Fruit fly (Drosophila melanogaster) whole organism, embryonic: ENCODE data around the gene dmrt11E.

Experiments
- Aef1 ChIP-seq: fragments of 200-800 bp; sonication (Bioruptor generic); IDR thresholded peaks from 3 replicates; pipeline ENCODE4 v1.3.6; 2022; ENCODE audit warnings: missing biosample characterization, missing genetic modification characterization
- B-H1 ChIP-seq: fragments of 200-800 bp; sonication (Bioruptor generic); IDR thresholded peaks from 3 replicates; pipeline ENCODE4 v1.3.6; 2022; ENCODE audit warnings: missing biosample characterization, missing genetic modification characterization
- CG10543 ChIP-seq: fragments of 200-800 bp; sonication (Bioruptor generic); optimal IDR thresholded peaks from 3 replicates; lab custom pipeline; 2017; ENCODE audit warnings: missing biosample characterization, mild to moderate bottlenecking, missing genetic modification characterization, moderate library complexity
- CG10654 ChIP-seq: fragments of 200-800 bp; sonication (Bioruptor generic); optimal IDR thresholded peaks from 2 replicates; lab custom pipeline; 2016; ENCODE audit warnings: missing biosample characterization, missing genetic modification characterization
- CG11398 ChIP-seq: fragments of 200-800 bp; sonication (Bioruptor generic); optimal IDR thresholded peaks from 2 replicates; lab custom pipeline; 2016; ENCODE audit warnings: missing biosample characterization, missing genetic modification characterization
- CG13296 ChIP-seq: fragments of 200-800 bp; sonication (Bioruptor generic); optimal IDR thresholded peaks from 3 replicates; lab custom pipeline; 2018; ENCODE audit warnings: missing biosample characterization, mild to moderate bottlenecking, missing genetic modification characterization
- CG13894 ChIP-seq: fragments of 200-800 bp; sonication (Bioruptor generic); optimal IDR thresholded peaks from 3 replicates; lab custom pipeline; 2018; ENCODE audit warnings: missing biosample characterization, mild to moderate bottlenecking, missing genetic modification characterization, moderate library complexity
- CG16863 ChIP-seq: fragments of 200-800 bp; sonication (Bioruptor generic); optimal IDR thresholded peaks from 3 replicates; lab custom pipeline; 2016; ENCODE audit warnings: missing biosample characterization, missing genetic modification characterization
- CG17359 ChIP-seq: fragments of 200-800 bp; sonication (Bioruptor generic); optimal IDR thresholded peaks from 3 replicates; lab custom pipeline; 2018; ENCODE audit warnings: missing biosample characterization, mild to moderate bottlenecking, missing genetic modification characterization, moderate library complexity
- CG17361 ChIP-seq: fragments of 200-800 bp; sonication (Bioruptor generic); IDR thresholded peaks from 3 replicates; pipeline ENCODE4 v1.3.6; 2022; ENCODE audit warnings: missing biosample characterization, missing genetic modification characterization
- CG2202 ChIP-seq: fragments of 200-800 bp; sonication (Bioruptor generic); optimal IDR thresholded peaks from 2 replicates; lab custom pipeline; 2018; ENCODE audit warnings: missing biosample characterization, mild to moderate bottlenecking, missing genetic modification characterization
- CG31388 ChIP-seq: fragments of 200-800 bp; sonication (Bioruptor generic); optimal IDR thresholded peaks from 2 replicates; lab custom pipeline; 2016; ENCODE audit warnings: missing biosample characterization, missing genetic modification characterization
- CG4404 ChIP-seq: fragments of 200-800 bp; sonication (Bioruptor generic); IDR thresholded peaks from 2 replicates; pipeline ENCODE4 v1.3.6; 2022; ENCODE audit warnings: missing biosample characterization, missing genetic modification characterization
- CG4730 ChIP-seq: fragments of 200-800 bp; sonication (Bioruptor generic); IDR thresholded peaks from 2 replicates; pipeline ENCODE4 v1.3.6; 2022; ENCODE audit warnings: missing biosample characterization, missing genetic modification characterization
- CG6654 ChIP-seq: fragments of 200-800 bp; sonication (Bioruptor generic); optimal IDR thresholded peaks from 2 replicates; lab custom pipeline; 2017; ENCODE audit warnings: missing biosample characterization, mild to moderate bottlenecking, missing genetic modification characterization
- CG7786 ChIP-seq: fragments of 200-800 bp; sonication (Bioruptor generic); optimal IDR thresholded peaks from 2 replicates; lab custom pipeline; 2016; ENCODE audit warnings: missing biosample characterization, missing genetic modification characterization
- CG7928 ChIP-seq: fragments of 200-800 bp; sonication (Bioruptor generic); optimal IDR thresholded peaks from 2 replicates; lab custom pipeline; 2017; ENCODE audit warnings: missing biosample characterization, mild to moderate bottlenecking, missing genetic modification characterization
- CG7987 ChIP-seq: fragments of 200-800 bp; sonication (Bioruptor generic); optimal IDR thresholded peaks from 2 replicates; lab custom pipeline; 2018; ENCODE audit warnings: missing biosample characterization, mild to moderate bottlenecking, missing genetic modification characterization, moderate library complexity
- CG8944 ChIP-seq: fragments of 200-800 bp; sonication (Bioruptor generic); optimal IDR thresholded peaks from 3 replicates; lab custom pipeline; 2016; ENCODE audit warnings: missing biosample characterization, missing genetic modification characterization
- CG9215 ChIP-seq: fragments of 200-800 bp; sonication (Bioruptor generic); IDR thresholded peaks from 2 replicates; pipeline ENCODE4 v1.3.6; 2022; ENCODE audit warnings: missing biosample characterization, missing genetic modification characterization
- Chrac-16 ChIP-seq: fragments of 200-800 bp; sonication (Bioruptor generic); optimal IDR thresholded peaks from 3 replicates; lab custom pipeline; 2016; ENCODE audit warnings: missing biosample characterization, missing genetic modification characterization
- CrebB ChIP-seq: fragments of 200-800 bp; sonication (Bioruptor generic); optimal IDR thresholded peaks from 3 replicates; lab custom pipeline; 2018; ENCODE audit warnings: missing biosample characterization, mild to moderate bottlenecking, missing genetic modification characterization
- Drgx ChIP-seq: fragments of 200-800 bp; sonication (Bioruptor generic); IDR thresholded peaks from 2 replicates; pipeline ENCODE4 v1.3.6; 2022; ENCODE audit warnings: missing biosample characterization, missing genetic modification characterization
- Eip74EF ChIP-seq, 2 experiments: fragments of 200-800 bp in 1 of 2; fragments of >200 bp in 1 of 2; sonication (Bioruptor generic) in 1 of 2; optimal IDR thresholded peaks; 2 replicates each; lab custom pipeline; 2017 to 2019; ENCODE audit warnings: missing biosample characterization in 2 of 2, missing genetic modification characterization in 2 of 2, mild to moderate bottlenecking in 1 of 2, moderate library complexity in 1 of 2
- Gug ChIP-seq: fragments of 200-800 bp; sonication (Bioruptor generic); IDR thresholded peaks from 4 replicates; pipeline ENCODE4 v1.3.6; 2022; ENCODE audit warnings: missing biosample characterization, missing genetic modification characterization
- HmgD ChIP-seq: fragments of 200-800 bp; sonication (Bioruptor generic); optimal IDR thresholded peaks from 3 replicates; lab custom pipeline; 2016; ENCODE audit warnings: missing biosample characterization, missing genetic modification characterization
- Max ChIP-seq: fragments of 200-800 bp; sonication (Bioruptor generic); optimal IDR thresholded peaks from 2 replicates; lab custom pipeline; 2016; ENCODE audit warnings: missing biosample characterization, mild to moderate bottlenecking, missing genetic modification characterization
- Mrtf ChIP-seq: fragments of 200-800 bp; sonication (Bioruptor generic); IDR thresholded peaks from 3 replicates; pipeline ENCODE4 v1.3.6; 2022; ENCODE audit warnings: missing biosample characterization, missing genetic modification characterization
- Ptx1 ChIP-seq: fragments of 200-800 bp; sonication (Bioruptor generic); IDR thresholded peaks from 2 replicates; pipeline ENCODE4 v1.3.6; 2022; ENCODE audit warnings: missing biosample characterization, missing genetic modification characterization
- Rfx ChIP-seq: fragments of 200-800 bp; sonication (Bioruptor generic); IDR thresholded peaks from 2 replicates; pipeline ENCODE4 v1.3.6; 2022; ENCODE audit warnings: missing biosample characterization, missing genetic modification characterization
- ab ChIP-seq: fragments of 200-800 bp; sonication (Bioruptor generic); optimal IDR thresholded peaks from 2 replicates; lab custom pipeline; 2016; ENCODE audit warnings: missing biosample characterization, missing genetic modification characterization
- aop ChIP-seq: fragments of 200-800 bp; sonication (Bioruptor generic); IDR thresholded peaks from 2 replicates; pipeline ENCODE4 v1.3.6; 2022; ENCODE audit warnings: missing biosample characterization, missing genetic modification characterization
- caup ChIP-seq: fragments of 200-800 bp; sonication (Bioruptor generic); optimal IDR thresholded peaks from 3 replicates; lab custom pipeline; 2017; ENCODE audit warnings: missing biosample characterization, mild to moderate bottlenecking, missing genetic modification characterization, moderate library complexity; ENCODE audit not compliant: severe bottlenecking
- cg ChIP-seq: fragments of 200-800 bp; sonication (Bioruptor generic); optimal IDR thresholded peaks from 3 replicates; lab custom pipeline; 2019; ENCODE audit warnings: missing biosample characterization, mild to moderate bottlenecking, missing genetic modification characterization, moderate library complexity
- chm ChIP-seq: fragments of 200-800 bp; sonication (Bioruptor generic); IDR thresholded peaks from 2 replicates; pipeline ENCODE4 v1.3.6; 2022; ENCODE audit warnings: missing biosample characterization, missing genetic modification characterization
- chn ChIP-seq: fragments of 200-800 bp; sonication (Bioruptor generic); optimal IDR thresholded peaks from 2 replicates; lab custom pipeline; 2016; ENCODE audit warnings: missing biosample characterization, missing genetic modification characterization
- en ChIP-seq: fragments of 200-800 bp; sonication (Bioruptor generic); optimal IDR thresholded peaks from 2 replicates; lab custom pipeline; 2016; ENCODE audit warnings: missing biosample characterization, missing genetic modification characterization
- grau ChIP-seq: fragments of 200-800 bp; optimal IDR thresholded peaks from 3 replicates; lab custom pipeline; 2019; ENCODE audit warnings: missing biosample characterization, mild to moderate bottlenecking, missing genetic modification characterization, moderate library complexity
- grn ChIP-seq: fragments of 200-800 bp; sonication (Bioruptor generic); optimal IDR thresholded peaks from 3 replicates; lab custom pipeline; 2017; ENCODE audit warnings: missing biosample characterization, missing genetic modification characterization
- gsb ChIP-seq: fragments of 200-800 bp; sonication (Bioruptor generic); IDR thresholded peaks from 2 replicates; pipeline ENCODE4 v1.3.6; 2022; ENCODE audit warnings: missing biosample characterization, missing genetic modification characterization
- her ChIP-seq: fragments of 200-800 bp; sonication (Bioruptor generic); optimal IDR thresholded peaks from 2 replicates; lab custom pipeline; 2016; ENCODE audit warnings: missing biosample characterization, missing genetic modification characterization
- kni ChIP-seq: fragments of 200-800 bp; sonication (Bioruptor generic); optimal IDR thresholded peaks from 3 replicates; lab custom pipeline; 2017; ENCODE audit warnings: mild to moderate bottlenecking, missing biosample characterization, missing genetic modification reagents, missing genetic modification characterization
- lbe ChIP-seq: fragments of 200-800 bp; sonication (Bioruptor generic); optimal IDR thresholded peaks from 2 replicates; lab custom pipeline; 2016; ENCODE audit warnings: missing biosample characterization, mild to moderate bottlenecking, missing genetic modification characterization
- mirr ChIP-seq: fragments of 200-800 bp; sonication (Bioruptor generic); optimal IDR thresholded peaks from 3 replicates; lab custom pipeline; 2018; ENCODE audit warnings: missing biosample characterization, mild to moderate bottlenecking, missing genetic modification characterization
- pita ChIP-seq: fragments of 200-800 bp; sonication (Bioruptor generic); optimal IDR thresholded peaks from 2 replicates; lab custom pipeline; 2017; ENCODE audit warnings: missing biosample characterization, mild to moderate bottlenecking, missing genetic modification characterization
- prd ChIP-seq, 3 experiments: fragments of >200 bp in 2 of 3; fragments of 200-800 bp in 1 of 3; sonication (Bioruptor generic) in 1 of 3; optimal IDR thresholded peaks in 2 of 3; IDR thresholded peaks in 1 of 3; 2 replicates in 2 of 3; 3 replicates in 1 of 3; pipeline versions ENCODE4 v1.3.6 to Lab custom; 2017 to 2022; ENCODE audit warnings: missing biosample characterization in 1 of 3, missing genetic modification characterization in 1 of 3
- pum ChIP-seq: fragments of 200-800 bp; sonication (Bioruptor generic); optimal IDR thresholded peaks from 2 replicates; lab custom pipeline; 2016; ENCODE audit warnings: missing biosample characterization, missing genetic modification characterization
- sr ChIP-seq: fragments of 200-800 bp; sonication (Bioruptor generic); IDR thresholded peaks from 3 replicates; pipeline ENCODE4 v1.3.6; 2022; ENCODE audit warnings: missing biosample characterization, missing genetic modification characterization
- vfl ChIP-seq: fragments of 200-800 bp; sonication (Bioruptor generic); optimal IDR thresholded peaks from 2 replicates; lab custom pipeline; 2016; ENCODE audit warnings: missing biosample characterization, missing genetic modification characterization
- zen2 ChIP-seq: fragments of 200-800 bp; sonication (Bioruptor generic); IDR thresholded peaks from 3 replicates; pipeline ENCODE4 v1.3.6; 2022; ENCODE audit warnings: missing biosample characterization, missing genetic modification characterization; ENCODE audit not compliant: partially characterized antibody
- zfh2 ChIP-seq: fragments of 200-800 bp; sonication (Bioruptor generic); optimal IDR thresholded peaks from 2 replicates; lab custom pipeline; 2016; ENCODE audit warnings: missing biosample characterization, missing genetic modification characterization

Gene dmrt11E

DNA sequence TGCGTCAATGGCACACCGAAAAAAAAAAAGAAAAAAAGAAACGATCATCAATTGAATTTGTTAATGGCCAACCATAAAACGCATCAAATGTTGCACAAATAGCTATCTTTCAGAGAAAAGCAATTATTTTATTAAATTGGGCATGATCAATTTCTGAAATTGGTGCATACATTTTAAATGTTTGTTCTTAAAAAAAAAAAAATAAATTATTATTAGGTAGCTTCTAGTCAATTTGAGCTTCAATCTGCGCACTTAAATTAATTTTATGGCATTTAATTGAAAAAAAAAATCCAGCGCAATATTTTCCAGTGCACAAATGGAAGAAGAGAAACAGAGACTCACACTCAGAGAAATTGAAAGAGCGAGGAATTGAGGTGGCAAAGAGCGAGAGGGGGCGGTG lies 44.9 kb upstream of the dmrt11E start (continued):
- peak; percentile 69 for TF ChIP-seq Chrac-16 (GFP tag; lab: Kevin White, UChicago)
- no peak for TF ChIP-seq B-H1 (GFP tag; lab: Robert Waterston, UW)
- TF ChIP-seq kni (GFP tag; lab: Kevin White, UChicago): no peak
- no peak for TF ChIP-seq gsb (GFP tag; lab: Robert Waterston, UW)
- no peak for TF ChIP-seq CG7987
- peak; percentile 74 for TF ChIP-seq grau
- TF ChIP-seq CG13296 (GFP tag; lab: Kevin White, UChicago): peak; percentile 57
- TF ChIP-seq CG31388 (GFP tag; lab: Kevin White, UChicago): peak; percentile 46
- TF ChIP-seq Aef1 (GFP tag; lab: Robert Waterston, UW): peak; percentile 58
- no peak for TF ChIP-seq CG6654 (GFP tag; lab: Kevin White, UChicago)
- TF ChIP-seq CG10543 (GFP tag; lab: Kevin White, UChicago): no peak
- peak; percentile 53 for TF ChIP-seq CG8944 (GFP tag; lab: Kevin White, UChicago)
- TF ChIP-seq Mrtf: no peak
- TF ChIP-seq ab (GFP tag; lab: Kevin White, UChicago): no peak
- peak; percentile 63 for TF ChIP-seq CG16863
- peak; percentile 43 for TF ChIP-seq lbe
- no peak for TF ChIP-seq pita (GFP tag; lab: Kevin White, UChicago)
- no peak for TF ChIP-seq prd (optimal IDR thresholded peaks at IDR 0.05; lab: Kevin White, UChicago)
- peak; percentile 63; the same call in 2 of the 3 replicates for TF ChIP-seq prd (GFP tag; IDR thresholded peaks at IDR 0.05; lab: Robert Waterston, UW)
- TF ChIP-seq Max (GFP tag; lab: Kevin White, UChicago): peak; percentile 68
- no peak for TF ChIP-seq CG7928 (GFP tag; lab: Kevin White, UChicago)
- TF ChIP-seq chn (GFP tag; lab: Kevin White, UChicago): peak; percentile 65
- TF ChIP-seq mirr (GFP tag; lab: Kevin White, UChicago): no peak
- TF ChIP-seq CG7786 (GFP tag; lab: Kevin White, UChicago): peak; percentile 63
- no peak for TF ChIP-seq CrebB
- peak; percentile 62 for TF ChIP-seq CG9215
- TF ChIP-seq CG10654: peak; percentile 58
- no peak for TF ChIP-seq aop (GFP tag; lab: Robert Waterston, UW)
- peak; percentile 75 for TF ChIP-seq vfl
- TF ChIP-seq caup (GFP tag; lab: Kevin White, UChicago): peak; percentile 48
- no peak for TF ChIP-seq HmgD
- TF ChIP-seq CG13894 (tag; lab: Kevin White, UChicago): no peak
- TF ChIP-seq Eip74EF (GFP tag; optimal IDR thresholded peaks at IDR 0.05; lab: Kevin White, UChicago): peak in 1 of 2 experiments; percentile 24
- peak; percentile 44 for TF ChIP-seq her (GFP tag; lab: Kevin White, UChicago)
- peak; percentile 43 for TF ChIP-seq CG11398
- peak; percentile 79 for TF ChIP-seq zfh2 (GFP tag; lab: Kevin White, UChicago)
- peak; percentile 66 for TF ChIP-seq CG17359
- peak; percentile 47; the same call in 1 of the 2 replicates for TF ChIP-seq chm
- no peak for TF ChIP-seq CG2202
- TF ChIP-seq zen2 (GFP tag; lab: Robert Waterston, UW): no peak
- TF ChIP-seq en (GFP tag; lab: Kevin White, UChicago): no peak
- no peak for TF ChIP-seq grn (GFP tag; lab: Kevin White, UChicago)
- 0 out of 4 replicates have a peak, but pooled peaks have one; percentile 26 for TF ChIP-seq Gug (GFP tag; lab: Robert Waterston, UW)
- TF ChIP-seq CG4730 (GFP tag; lab: Robert Waterston, UW): no peak
- TF ChIP-seq Rfx (GFP tag; lab: Robert Waterston, UW): peak; percentile 62
- TF ChIP-seq cg: no peak
- no peak for TF ChIP-seq sr
- peak; percentile 63 for TF ChIP-seq Drgx (GFP tag; lab: Robert Waterston, UW)
- peak; percentile 38; the same call in 1 of the 2 replicates for TF ChIP-seq CG4404 (GFP tag; lab: Robert Waterston, UW)
- peak; percentile 29 for TF ChIP-seq pum (GFP tag; lab: Kevin White, UChicago)
- TF ChIP-seq CG17361: peak; percentile 80
- peak; percentile 76 for TF ChIP-seq Ptx1
